Fruit fly (Drosophila melanogaster) Kc167 (cell line): Measurements from ENCODE around the gene CG34425.

Experiments used
- Myc ChIP-seq: fragments of >200 bp; optimal IDR thresholded peaks from 2 replicates; lab custom pipeline; 2017; ENCODE audit warnings: missing external identifiers
- Sin3A ChIP-seq: fragments of >200 bp; optimal IDR thresholded peaks from 2 replicates; lab custom pipeline; 2018; ENCODE audit warnings: missing external identifiers
- h ChIP-seq: fragments of >200 bp; optimal IDR thresholded peaks from 3 replicates; lab custom pipeline; 2018; ENCODE audit warnings: missing external identifiers
- insv ChIP-seq: fragments of >200 bp; optimal IDR thresholded peaks from 3 replicates; lab custom pipeline; 2018; ENCODE audit warnings: missing external identifiers
- psq ChIP-seq: fragments of >200 bp; optimal IDR thresholded peaks from 2 replicates; lab custom pipeline; 2017; ENCODE audit warnings: missing external identifiers
- ttk ChIP-seq: sonication (Bioruptor generic); optimal IDR thresholded peaks from 2 replicates; lab custom pipeline; 2017; ENCODE audit warnings: missing external identifiers

DNA sequence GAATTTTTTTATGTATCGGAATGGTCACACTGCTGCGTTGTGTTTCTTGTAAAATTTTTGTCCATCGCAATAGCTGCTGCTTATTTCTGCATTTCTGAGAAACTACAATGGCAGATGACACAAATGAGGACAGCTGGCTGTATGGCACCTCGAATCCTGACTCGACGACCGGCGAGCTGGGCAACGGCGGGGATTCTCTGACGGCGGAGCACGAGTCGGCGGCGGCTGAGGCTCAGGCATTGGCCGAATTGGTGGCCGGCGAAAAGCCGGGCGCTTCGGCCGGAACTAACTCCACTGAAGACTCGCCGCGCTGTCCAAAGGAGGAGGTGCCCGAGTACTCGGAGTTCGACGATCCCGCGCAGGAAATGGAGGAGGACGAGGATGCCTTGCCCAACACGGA lies 21.2 kb downstream of the CG34425 start, which contains the start of gene Fip1:
- TF ChIP-seq h (lab: Kevin White, UChicago): no peak
- TF ChIP-seq psq (lab: Kevin White, UChicago): no peak
- no peak for TF ChIP-seq insv
- TF ChIP-seq ttk (lab: Kevin White, UChicago): no peak
- no peak for TF ChIP-seq Myc (lab: Kevin White, UChicago)
- no peak for TF ChIP-seq Sin3A (lab: Kevin White, UChicago)
